Worm (Caenorhabditis elegans) whole organism, L2 larva: ENCODE data around the gene C01G10.4.

Source experiments
- C34F6.9 ChIP-seq: fragments of 150-350 bp; optimal IDR thresholded peaks from 2 replicates; lab custom pipeline; 2014; ENCODE audit warnings: missing biosample characterization, missing genetic modification characterization
- F13H6.1 ChIP-seq: sonication (generic microtip); optimal IDR thresholded peaks from 2 replicates; lab custom pipeline; 2016; ENCODE audit warnings: missing genetic modification characterization, missing compliant biosample characterization
- R02D3.7 ChIP-seq: fragments of 150-350 bp; optimal IDR thresholded peaks from 2 replicates; lab custom pipeline; 2014; ENCODE audit warnings: missing biosample characterization, missing genetic modification characterization
- Y55F3AM.14 ChIP-seq: fragments of 200-800 bp; sonication (Bioruptor generic); optimal IDR thresholded peaks from 2 replicates; lab custom pipeline; 2018; ENCODE audit warnings: mild to moderate bottlenecking, missing genetic modification characterization, missing compliant biosample characterization
- ZK546.5 ChIP-seq: sonication (generic microtip); optimal IDR thresholded peaks from 2 replicates; lab custom pipeline; 2017; ENCODE audit warnings: missing biosample characterization, missing genetic modification characterization
- alr-1 ChIP-seq: fragments of 150-350 bp; optimal IDR thresholded peaks from 2 replicates; lab custom pipeline; 2014; ENCODE audit warnings: missing biosample characterization, missing genetic modification characterization
- aly-2 ChIP-seq: fragments of 150-350 bp; optimal IDR thresholded peaks from 2 replicates; lab custom pipeline; 2014; ENCODE audit warnings: missing biosample characterization, missing genetic modification characterization
- ama-1 ChIP-seq: fragments of 150-350 bp; optimal IDR thresholded peaks from 2 replicates; lab custom pipeline; 2018; ENCODE audit warnings: inconsistent platforms
- blmp-1 ChIP-seq: sonication (generic microtip); optimal IDR thresholded peaks from 2 replicates; lab custom pipeline; 2017; ENCODE audit warnings: missing genetic modification characterization, mild to moderate bottlenecking, missing compliant biosample characterization, antibody characterized with exemption, moderate library complexity; ENCODE audit not compliant: insufficient read depth
- ceh-16 ChIP-seq: fragments of 150-350 bp; optimal IDR thresholded peaks from 2 replicates; lab custom pipeline; 2014; ENCODE audit warnings: missing biosample characterization, missing genetic modification characterization
- ceh-82 ChIP-seq: fragments of 150-350 bp; optimal IDR thresholded peaks from 2 replicates; lab custom pipeline; 2014; ENCODE audit warnings: missing biosample characterization, missing genetic modification characterization
- crh-2 ChIP-seq: sonication (generic microtip); optimal IDR thresholded peaks from 2 replicates; lab custom pipeline; 2017; ENCODE audit warnings: missing biosample characterization, missing genetic modification characterization
- dmd-4 ChIP-seq: sonication (generic microtip); optimal IDR thresholded peaks from 2 replicates; lab custom pipeline; 2017; ENCODE audit warnings: missing biosample characterization, missing genetic modification characterization
- egl-27 ChIP-seq: sonication (generic microtip); optimal IDR thresholded peaks from 3 replicates; lab custom pipeline; 2017; ENCODE audit warnings: missing biosample characterization, missing genetic modification reagents, missing genetic modification characterization
- elt-1 ChIP-seq: fragments of 150-350 bp; optimal IDR thresholded peaks from 2 replicates; lab custom pipeline; 2014; ENCODE audit warnings: missing biosample characterization, missing genetic modification characterization
- elt-3 ChIP-seq: sonication (generic microtip); optimal IDR thresholded peaks from 2 replicates; lab custom pipeline; 2017; ENCODE audit warnings: missing biosample characterization, missing genetic modification characterization
- fos-1 ChIP-seq: fragments of 150-350 bp; optimal IDR thresholded peaks from 2 replicates; lab custom pipeline; 2014; ENCODE audit warnings: missing biosample characterization, missing genetic modification characterization
- gmeb-1 ChIP-seq: fragments of 150-350 bp; optimal IDR thresholded peaks from 2 replicates; lab custom pipeline; 2014; ENCODE audit warnings: missing biosample characterization, missing genetic modification characterization
- lin-11 ChIP-seq: fragments of 150-350 bp; sonication (generic microtip); optimal IDR thresholded peaks from 2 replicates; lab custom pipeline; 2014; ENCODE audit warnings: missing biosample characterization, missing genetic modification characterization, inconsistent platforms, mixed read lengths
- lin-13 ChIP-seq: fragments of 150-350 bp; optimal IDR thresholded peaks from 2 replicates; lab custom pipeline; 2014; ENCODE audit warnings: missing biosample characterization, missing genetic modification reagents, missing genetic modification characterization
- lin-39 ChIP-seq: fragments of 150-350 bp; optimal IDR thresholded peaks from 2 replicates; lab custom pipeline; 2014; ENCODE audit warnings: missing biosample characterization, missing genetic modification reagents, missing genetic modification characterization
- lsy-2 ChIP-seq, 2 experiments: fragments of 150-350 bp in 1 of 2; sonication (generic microtip) in 1 of 2; optimal IDR thresholded peaks; 2 replicates each; lab custom pipeline; 2014 to 2017; ENCODE audit warnings: missing biosample characterization in 2 of 2, missing genetic modification characterization in 2 of 2
- mab-5 ChIP-seq: fragments of 150-350 bp; optimal IDR thresholded peaks from 2 replicates; lab custom pipeline; 2014; ENCODE audit warnings: missing biosample characterization, missing genetic modification characterization
- mbf-1 ChIP-seq: sonication (generic microtip); optimal IDR thresholded peaks from 2 replicates; lab custom pipeline; 2017; ENCODE audit warnings: missing biosample characterization, missing genetic modification characterization
- mdl-1 ChIP-seq, 2 experiments: fragments of 150-350 bp in 1 of 2; sonication (generic microtip) in 1 of 2; optimal IDR thresholded peaks; 2 replicates each; lab custom pipeline; 2017; ENCODE audit warnings: missing biosample characterization in 2 of 2, missing genetic modification characterization in 2 of 2
- nhr-10 ChIP-seq: sonication (generic microtip); optimal IDR thresholded peaks from 2 replicates; lab custom pipeline; 2017; ENCODE audit warnings: missing biosample characterization, missing genetic modification characterization
- nhr-11 ChIP-seq: fragments of 150-350 bp; optimal IDR thresholded peaks from 2 replicates; lab custom pipeline; 2014; ENCODE audit warnings: missing biosample characterization, missing genetic modification characterization
- nhr-12 ChIP-seq: fragments of 150-350 bp; optimal IDR thresholded peaks from 2 replicates; lab custom pipeline; 2014; ENCODE audit warnings: missing biosample characterization, missing genetic modification characterization
- nhr-129 ChIP-seq: fragments of 150-350 bp; optimal IDR thresholded peaks from 2 replicates; lab custom pipeline; 2014; ENCODE audit warnings: missing biosample characterization, missing genetic modification characterization
- nhr-21 ChIP-seq: fragments of 150-350 bp; optimal IDR thresholded peaks from 2 replicates; lab custom pipeline; 2014; ENCODE audit warnings: missing biosample characterization, missing genetic modification characterization
- nhr-23 ChIP-seq: fragments of 150-350 bp; optimal IDR thresholded peaks from 2 replicates; lab custom pipeline; 2014; ENCODE audit warnings: missing biosample characterization, missing genetic modification reagents, missing genetic modification characterization
- nhr-237 ChIP-seq: fragments of 150-350 bp; optimal IDR thresholded peaks from 2 replicates; lab custom pipeline; 2014; ENCODE audit warnings: missing biosample characterization, missing genetic modification characterization
- nhr-25 ChIP-seq: fragments of 150-350 bp; sonication (generic microtip); optimal IDR thresholded peaks from 3 replicates; lab custom pipeline; 2014; ENCODE audit warnings: missing biosample characterization, missing genetic modification characterization
- nhr-6 ChIP-seq: fragments of 150-350 bp; optimal IDR thresholded peaks from 2 replicates; lab custom pipeline; 2014; ENCODE audit warnings: missing biosample characterization, missing genetic modification characterization
- nhr-77 ChIP-seq: fragments of 150-350 bp; optimal IDR thresholded peaks from 2 replicates; lab custom pipeline; 2014; ENCODE audit warnings: missing biosample characterization, missing genetic modification characterization
- peb-1 ChIP-seq: fragments of 150-350 bp; optimal IDR thresholded peaks from 2 replicates; lab custom pipeline; 2014; ENCODE audit warnings: missing biosample characterization, missing genetic modification characterization
- sem-4 ChIP-seq: fragments of 150-350 bp; optimal IDR thresholded peaks from 2 replicates; lab custom pipeline; 2014; ENCODE audit warnings: missing biosample characterization, missing genetic modification reagents, missing genetic modification characterization
- skn-1 ChIP-seq: sonication (generic microtip); optimal IDR thresholded peaks from 2 replicates; lab custom pipeline; 2017; ENCODE audit warnings: missing biosample characterization, missing genetic modification characterization
- sma-3 ChIP-seq: sonication (generic microtip); optimal IDR thresholded peaks from 2 replicates; lab custom pipeline; 2016; ENCODE audit warnings: missing genetic modification reagents, missing genetic modification characterization, missing compliant biosample characterization
- sma-9 ChIP-seq, 2 experiments: fragments of 150-350 bp in 1 of 2; sonication (generic microtip) in 1 of 2; optimal IDR thresholded peaks; 2 replicates each; lab custom pipeline; 2014 to 2016; ENCODE audit warnings: missing genetic modification characterization in 2 of 2, mild to moderate bottlenecking in 1 of 2, missing biosample characterization in 1 of 2, missing compliant biosample characterization in 1 of 2, missing genetic modification reagents in 1 of 2, moderate library complexity in 1 of 2
- snpc-4 ChIP-seq: fragments of 150-350 bp; optimal IDR thresholded peaks from 2 replicates; lab custom pipeline; 2014; ENCODE audit warnings: missing biosample characterization, missing genetic modification characterization
- unc-39 ChIP-seq: fragments of 150-350 bp; optimal IDR thresholded peaks from 2 replicates; lab custom pipeline; 2014; ENCODE audit warnings: missing biosample characterization, missing genetic modification characterization
- unc-55 ChIP-seq: fragments of 150-350 bp; sonication (generic microtip); optimal IDR thresholded peaks from 3 replicates; lab custom pipeline; 2014; ENCODE audit warnings: missing biosample characterization, missing genetic modification reagents, missing genetic modification characterization
- unc-62 ChIP-seq: fragments of 150-350 bp; optimal IDR thresholded peaks from 2 replicates; lab custom pipeline; 2014; ENCODE audit warnings: missing biosample characterization, missing genetic modification reagents, missing genetic modification characterization
- zag-1 ChIP-seq: fragments of 150-350 bp; optimal IDR thresholded peaks from 2 replicates; lab custom pipeline; 2014; ENCODE audit warnings: missing biosample characterization, missing genetic modification characterization
- ztf-1 ChIP-seq: fragments of 200-800 bp; sonication (Bioruptor generic); conservative IDR thresholded peaks from 2 replicates; pipeline ENCODE4 v1.3.6; 2022; ENCODE audit warnings: missing genetic modification characterization, missing compliant biosample characterization
- ztf-11 ChIP-seq: sonication (generic microtip); optimal IDR thresholded peaks from 2 replicates; lab custom pipeline; 2017; ENCODE audit warnings: missing biosample characterization, missing genetic modification characterization
- ztf-4 ChIP-seq: fragments of 150-350 bp; optimal IDR thresholded peaks from 2 replicates; lab custom pipeline; 2014; ENCODE audit warnings: missing biosample characterization, missing genetic modification characterization

C01G10.4 gene

ce11 chrV:15063987-15064386 lies 25.6 kb upstream of the C01G10.4 start, which contains the start of gene rap-2:
Gene rap-2 (minus strand): TSS chrV:15064087.
- TF ChIP-seq gmeb-1 (no peak), nhr-23 (tag; lab: Kevin White, UChicago) (no peak), ztf-4 (tag; lab: Kevin White, UChicago) (no peak), peb-1 (tag; lab: Kevin White, UChicago) (no peak), sma-9 (GFP tag; optimal IDR thresholded peaks at IDR 0.05; lab: Kevin White, UChicago) (no peak), sma-9 (tag; optimal IDR thresholded peaks at IDR 0.05; lab: Kevin White, UChicago) (no peak), nhr-237 (tag; lab: Kevin White, UChicago) (no peak), nhr-77 (tag; lab: Kevin White, UChicago) (no peak), nhr-11 (tag; lab: Kevin White, UChicago) (no peak), nhr-6 (no peak), dmd-4 (tag; lab: Kevin White, UChicago) (no peak), blmp-1 (tag; lab: Kevin White, UChicago) (no peak), nhr-10 (no peak), egl-27 (tag; lab: Kevin White, UChicago) (no peak), mab-5 (no peak)
- TF ChIP-seq, all 48 proteins: peak for 0

- TF ChIP-seq elt-1 (tag; lab: Kevin White, UChicago): no peak
- TF ChIP-seq egl-27 (tag; lab: Kevin White, UChicago): no peak
- TF ChIP-seq nhr-6: no peak
- no peak for TF ChIP-seq ceh-82
- no peak for TF ChIP-seq R02D3.7 (tag; lab: Kevin White, UChicago)
- no peak for TF ChIP-seq sma-9 (GFP tag; optimal IDR thresholded peaks at IDR 0.05; lab: Kevin White, UChicago)
- no peak for TF ChIP-seq sma-9 (tag; optimal IDR thresholded peaks at IDR 0.05; lab: Kevin White, UChicago)
- no peak for TF ChIP-seq lin-39 (tag; lab: Kevin White, UChicago)
- TF ChIP-seq mdl-1 (tag; optimal IDR thresholded peaks at IDR 0.05; lab: Kevin White, UChicago): no peak
- TF ChIP-seq lin-11 (tag; lab: Kevin White, UChicago): no peak
- no peak for TF ChIP-seq ztf-1
- TF ChIP-seq nhr-77 (tag; lab: Kevin White, UChicago): no peak
- TF ChIP-seq ZK546.5 (tag; lab: Kevin White, UChicago): no peak
- TF ChIP-seq C34F6.9: peak; percentile 29
- TF ChIP-seq nhr-129: peak; percentile 23
- no peak for TF ChIP-seq sem-4 (tag; lab: Kevin White, UChicago)
- no peak for TF ChIP-seq peb-1 (tag; lab: Kevin White, UChicago)
- TF ChIP-seq unc-55 (GFP tag; lab: Kevin White, UChicago): peak; percentile 59
- TF ChIP-seq snpc-4 (tag; lab: Kevin White, UChicago): no peak
- no peak for TF ChIP-seq mbf-1 (tag; lab: Kevin White, UChicago)
- TF ChIP-seq unc-39 (tag; lab: Kevin White, UChicago): no peak
- no peak for TF ChIP-seq elt-3
- TF ChIP-seq zag-1 (tag; lab: Kevin White, UChicago): peak; percentile 51
- no peak for TF ChIP-seq nhr-25 (tag; lab: Kevin White, UChicago)
- TF ChIP-seq unc-62: no peak
- TF ChIP-seq nhr-11 (tag; lab: Kevin White, UChicago): no peak
- no peak for TF ChIP-seq ama-1 (lab: Kevin White, UChicago)
- TF ChIP-seq lsy-2 (tag; optimal IDR thresholded peaks at IDR 0.05; lab: Kevin White, UChicago): peak in 1 of 2 experiments; percentile 13
- peak; percentile 9 for TF ChIP-seq F13H6.1
- TF ChIP-seq gmeb-1: peak; percentile 10
- no peak for TF ChIP-seq ztf-11
- TF ChIP-seq nhr-21 (tag; lab: Kevin White, UChicago): no peak
- no peak for TF ChIP-seq nhr-237 (tag; lab: Kevin White, UChicago)
- TF ChIP-seq lin-13: peak; percentile 36
- TF ChIP-seq crh-2 (tag; lab: Kevin White, UChicago): no peak
- no peak for TF ChIP-seq blmp-1 (tag; lab: Kevin White, UChicago)
- no peak for TF ChIP-seq mab-5
- TF ChIP-seq skn-1 (tag; lab: Kevin White, UChicago): no peak
- TF ChIP-seq nhr-23 (tag; lab: Kevin White, UChicago): no peak
- no peak for TF ChIP-seq sma-3
- no peak for TF ChIP-seq nhr-12 (tag; lab: Kevin White, UChicago)
- no peak for TF ChIP-seq alr-1 (tag; lab: Kevin White, UChicago)
- no peak for TF ChIP-seq ceh-16 (tag; lab: Kevin White, UChicago)
- TF ChIP-seq fos-1 (tag; lab: Kevin White, UChicago): no peak
- no peak for TF ChIP-seq aly-2
- TF ChIP-seq Y55F3AM.14 (GFP tag; lab: Kevin White, UChicago): no peak
- TF ChIP-seq dmd-4 (tag; lab: Kevin White, UChicago): no peak
- TF ChIP-seq ztf-4 (tag; lab: Kevin White, UChicago): no peak
- TF ChIP-seq nhr-10: no peak
Measured at ce11 chrV:15065068-15065744, 24.3 kb upstream of the C01G10.4 start, which contains the start of gene C25D7.9. Gene C25D7.9 (plus strand): TSS chrV:15065135.
